Worm (Caenorhabditis elegans) whole organism, L4 larva: ENCODE results near the gene K10D2.8.

Experiments used
- Y48G9A.11 ChIP-seq: fragments of 200-800 bp; sonication (Bioruptor generic); IDR thresholded peaks from 2 replicates; pipeline ENCODE4 v1.3.6; 2022; ENCODE audit warnings: missing genetic modification reagents, missing genetic modification characterization, missing compliant biosample characterization
- Y75B8A.6 ChIP-seq: fragments of 200-800 bp; sonication (Bioruptor generic); IDR thresholded peaks from 2 replicates; pipeline ENCODE4 v1.3.6; 2022; ENCODE audit warnings: missing genetic modification reagents, missing genetic modification characterization, missing compliant biosample characterization
- aha-1 ChIP-seq: fragments of 150-350 bp; peaks from one replicate; lab custom pipeline; 2014; ENCODE audit warnings: missing biosample characterization, missing genetic modification characterization
- ama-1 ChIP-seq: fragments of 150-350 bp; optimal IDR thresholded peaks from 2 replicates; lab custom pipeline; 2014; ENCODE audit warnings: inconsistent platforms, mixed read lengths
- attf-4 ChIP-seq: sonication (generic microtip); optimal IDR thresholded peaks from 3 replicates; lab custom pipeline; 2017; ENCODE audit warnings: missing biosample characterization, missing genetic modification characterization
- ceh-20 ChIP-seq: fragments of 200-800 bp; sonication (Bioruptor generic); IDR thresholded peaks from 2 replicates; pipeline ENCODE4 v1.3.6; 2022; ENCODE audit warnings: missing genetic modification reagents, missing genetic modification characterization, missing compliant biosample characterization
- ceh-28 ChIP-seq: fragments of 150-350 bp; optimal IDR thresholded peaks from 2 replicates; lab custom pipeline; 2014; ENCODE audit warnings: missing biosample characterization, missing genetic modification reagents, missing genetic modification characterization
- ceh-44 ChIP-seq: fragments of 200-800 bp; sonication (Bioruptor generic); IDR thresholded peaks from 2 replicates; pipeline ENCODE4 v1.3.6; 2022; ENCODE audit warnings: missing genetic modification reagents, missing genetic modification characterization, missing compliant biosample characterization
- cey-2 ChIP-seq: sonication (generic microtip); optimal IDR thresholded peaks from 3 replicates; lab custom pipeline; 2017; ENCODE audit warnings: missing genetic modification characterization, mild to moderate bottlenecking, missing compliant biosample characterization, antibody characterized with exemption, borderline replicate concordance; ENCODE audit not compliant: insufficient read depth
- ctbp-1 ChIP-seq: fragments of 200-800 bp; sonication (Bioruptor generic); IDR thresholded peaks from 2 replicates; pipeline ENCODE4 v1.3.6; 2022; ENCODE audit warnings: missing genetic modification reagents, missing genetic modification characterization, missing compliant biosample characterization
- daf-12 ChIP-seq: fragments of 150-350 bp; optimal IDR thresholded peaks from 2 replicates; lab custom pipeline; 2014; ENCODE audit warnings: missing biosample characterization, missing genetic modification reagents, missing genetic modification characterization
- daf-16 ChIP-seq, 3 experiments: sonication (generic microtip); optimal IDR thresholded peaks; 2 replicates each; lab custom pipeline; 2016 to 2017; ENCODE audit warnings: missing genetic modification characterization in 3 of 3, missing genetic modification reagents in 3 of 3, mild to moderate bottlenecking in 2 of 3, missing compliant biosample characterization in 2 of 3, missing biosample characterization in 1 of 3, moderate library complexity in 1 of 3
- dpl-1 ChIP-seq: fragments of 150-350 bp; optimal IDR thresholded peaks from 2 replicates; lab custom pipeline; 2014; ENCODE audit warnings: missing biosample characterization, missing genetic modification reagents, missing genetic modification characterization
- dve-1 ChIP-seq: sonication (generic microtip); optimal IDR thresholded peaks from 2 replicates; lab custom pipeline; 2017; ENCODE audit warnings: antibody characterized with exemption, mild to moderate bottlenecking, missing genetic modification characterization, missing compliant biosample characterization; ENCODE audit not compliant: insufficient read depth
- egl-43 ChIP-seq: fragments of 200-800 bp; sonication (Bioruptor generic); IDR thresholded peaks from 2 replicates; pipeline ENCODE4 v1.3.6; 2022; ENCODE audit warnings: missing genetic modification reagents, missing genetic modification characterization, missing compliant biosample characterization
- fos-1 ChIP-seq: fragments of 150-350 bp; optimal IDR thresholded peaks from 2 replicates; lab custom pipeline; 2014; ENCODE audit warnings: missing biosample characterization, missing genetic modification characterization
- hif-1 ChIP-seq, 2 experiments: sonication (generic microtip); optimal IDR thresholded peaks; 2 replicates each; lab custom pipeline; 2016 to 2017; ENCODE audit warnings: missing compliant biosample characterization in 2 of 2, missing genetic modification characterization in 2 of 2, missing genetic modification reagents in 2 of 2, missing genotype in 2 of 2, mild to moderate bottlenecking in 1 of 2
- hlh-30 ChIP-seq: sonication (generic microtip); optimal IDR thresholded peaks from 2 replicates; lab custom pipeline; 2017; ENCODE audit warnings: antibody characterized with exemption, mild to moderate bottlenecking, missing genetic modification characterization, missing compliant biosample characterization; ENCODE audit not compliant: insufficient read depth
- hmg-1.1 ChIP-seq: fragments of 200-800 bp; sonication (Bioruptor generic); IDR thresholded peaks from 2 replicates; pipeline ENCODE4 v1.3.6; 2022; ENCODE audit warnings: missing genetic modification reagents, missing genetic modification characterization, missing compliant biosample characterization
- lin-1 ChIP-seq: fragments of 200-800 bp; sonication (Bioruptor generic); IDR thresholded peaks from 2 replicates; pipeline ENCODE4 v1.3.6; 2022; ENCODE audit warnings: missing genetic modification reagents, missing genetic modification characterization, missing compliant biosample characterization
- lin-13 ChIP-seq: fragments of 150-350 bp; optimal IDR thresholded peaks from 2 replicates; lab custom pipeline; 2014; ENCODE audit warnings: missing biosample characterization, missing genetic modification reagents, missing genetic modification characterization
- lin-15B ChIP-seq: fragments of 150-350 bp; sonication (generic microtip); optimal IDR thresholded peaks from 3 replicates; lab custom pipeline; 2014; ENCODE audit warnings: missing biosample characterization, missing genetic modification characterization
- lin-38 ChIP-seq: fragments of 200-800 bp; sonication (Bioruptor generic); IDR thresholded peaks from 2 replicates; pipeline ENCODE4 v1.3.6; 2022; ENCODE audit warnings: missing genetic modification reagents, missing genetic modification characterization, missing compliant biosample characterization
- lsy-2 ChIP-seq, 2 experiments: fragments of 150-350 bp in 1 of 2; sonication (generic microtip) in 1 of 2; optimal IDR thresholded peaks; 2 replicates each; lab custom pipeline; 2014 to 2017; ENCODE audit warnings: missing biosample characterization in 2 of 2, missing genetic modification characterization in 2 of 2
- madf-9 ChIP-seq: fragments of 200-800 bp; sonication (Bioruptor generic); conservative IDR thresholded peaks from 2 replicates; pipeline ENCODE4 v1.3.6; 2022; ENCODE audit warnings: missing genetic modification reagents, missing genetic modification characterization, missing compliant biosample characterization
- mdt-29 ChIP-seq: fragments of 200-800 bp; sonication (Bioruptor generic); IDR thresholded peaks from 2 replicates; pipeline ENCODE4 v1.3.6; 2022; ENCODE audit warnings: missing genetic modification reagents, missing genetic modification characterization, missing compliant biosample characterization
- mep-1 ChIP-seq: fragments of 150-350 bp; sonication (generic microtip); optimal IDR thresholded peaks from 3 replicates; lab custom pipeline; 2014; ENCODE audit warnings: missing biosample characterization, missing genetic modification characterization
- mes-2 ChIP-seq: sonication (generic microtip); optimal IDR thresholded peaks from 2 replicates; lab custom pipeline; 2016; ENCODE audit warnings: missing genotype, mild to moderate bottlenecking, missing genetic modification characterization, missing compliant biosample characterization; ENCODE audit not compliant: poor library complexity, severe bottlenecking
- nhr-237 ChIP-seq: sonication (generic microtip); optimal IDR thresholded peaks from 2 replicates; lab custom pipeline; 2017; ENCODE audit warnings: missing biosample characterization, missing genetic modification characterization
- nhr-25 ChIP-seq: sonication (generic microtip); optimal IDR thresholded peaks from 2 replicates; lab custom pipeline; 2017; ENCODE audit warnings: missing genetic modification characterization, mild to moderate bottlenecking, missing compliant biosample characterization, antibody characterized with exemption, moderate library complexity, borderline replicate concordance; ENCODE audit not compliant: insufficient read depth
- nhr-28 ChIP-seq: fragments of 150-350 bp; optimal IDR thresholded peaks from 2 replicates; lab custom pipeline; 2014; ENCODE audit warnings: missing biosample characterization, missing genetic modification characterization
- nhr-42 ChIP-seq: fragments of 200-800 bp; sonication (Bioruptor generic); IDR thresholded peaks from 2 replicates; pipeline ENCODE4 v1.3.6; 2022; ENCODE audit warnings: missing genetic modification characterization, missing compliant biosample characterization
- nhr-48 ChIP-seq: sonication (generic microtip); optimal IDR thresholded peaks from 2 replicates; lab custom pipeline; 2016; ENCODE audit warnings: mild to moderate bottlenecking, missing genetic modification characterization, missing compliant biosample characterization
- nhr-77 ChIP-seq: fragments of 150-350 bp; optimal IDR thresholded peaks from 2 replicates; lab custom pipeline; 2014; ENCODE audit warnings: missing biosample characterization, missing genetic modification characterization
- pha-4 ChIP-seq, 2 experiments: fragments of 150-350 bp in 1 of 2; fragments of 200-800 bp in 1 of 2; sonication (Bioruptor generic) in 1 of 2; IDR thresholded peaks in 1 of 2; optimal IDR thresholded peaks in 1 of 2; 2 replicates each; pipeline versions ENCODE4 v1.3.6 to Lab custom; 2014 to 2022; ENCODE audit warnings: missing genetic modification characterization in 2 of 2, missing genetic modification reagents in 2 of 2, missing biosample characterization in 1 of 2, missing compliant biosample characterization in 1 of 2
- pqm-1 ChIP-seq: sonication (generic microtip); optimal IDR thresholded peaks from 2 replicates; lab custom pipeline; 2017; ENCODE audit warnings: missing biosample characterization, missing genetic modification characterization
- rbr-2 ChIP-seq: sonication (generic microtip); optimal IDR thresholded peaks from 2 replicates; lab custom pipeline; 2016; ENCODE audit warnings: missing genotype, missing genetic modification characterization, missing compliant biosample characterization
- sdz-12 ChIP-seq: fragments of 200-800 bp; sonication (Bioruptor generic); optimal IDR thresholded peaks from 2 replicates; lab custom pipeline; 2018; ENCODE audit warnings: mild to moderate bottlenecking, missing genetic modification characterization, missing compliant biosample characterization
- snpc-1.2 ChIP-seq: fragments of 200-800 bp; sonication (Bioruptor generic); IDR thresholded peaks from 2 replicates; pipeline ENCODE4 v1.3.6; 2022; ENCODE audit warnings: missing genetic modification reagents, missing genetic modification characterization, missing compliant biosample characterization
- spr-1 ChIP-seq: sonication (generic microtip); optimal IDR thresholded peaks from 2 replicates; lab custom pipeline; 2016; ENCODE audit warnings: mild to moderate bottlenecking, missing genetic modification characterization, missing compliant biosample characterization
- spr-3 ChIP-seq: fragments of 200-800 bp; sonication (Bioruptor generic); optimal IDR thresholded peaks from 2 replicates; lab custom pipeline; 2018; ENCODE audit warnings: mild to moderate bottlenecking, missing genetic modification characterization, missing compliant biosample characterization
- tag-97 ChIP-seq: fragments of 200-800 bp; sonication (Bioruptor generic); IDR thresholded peaks from 2 replicates; pipeline ENCODE4 v1.3.6; 2022; ENCODE audit warnings: missing genetic modification characterization, missing compliant biosample characterization
- unc-130 ChIP-seq: sonication (generic microtip); optimal IDR thresholded peaks from 2 replicates; lab custom pipeline; 2016; ENCODE audit warnings: missing genetic modification reagents, missing genetic modification characterization, missing compliant biosample characterization
- zfp-3 ChIP-seq: fragments of 200-800 bp; sonication (Bioruptor generic); conservative IDR thresholded peaks from 2 replicates; pipeline ENCODE4 v1.3.6; 2022; ENCODE audit warnings: missing genetic modification reagents, missing genetic modification characterization, missing compliant biosample characterization

K10D2.8 gene

DNA sequence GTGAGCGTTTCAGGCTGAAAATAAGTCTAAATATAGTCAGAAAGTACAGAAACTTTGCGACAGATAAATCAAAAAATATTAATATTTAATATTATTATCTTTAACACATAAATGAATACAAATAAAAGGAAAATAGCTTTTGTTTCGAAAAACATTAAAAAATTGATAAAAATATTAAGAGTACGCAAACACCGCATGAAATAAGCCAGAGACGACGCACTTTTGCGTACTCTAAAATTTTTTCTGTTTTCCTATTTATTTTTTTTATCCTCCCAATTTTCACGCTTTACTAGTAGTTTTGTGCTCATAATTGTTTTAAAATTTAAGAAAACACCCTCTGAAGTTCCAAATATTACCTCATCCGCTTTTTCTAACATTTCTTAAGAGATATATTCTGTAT is 35.4 kb upstream of the K10D2.8 start, which contains the start of the genes rbm-42 and grwd-1:
Gene rbm-42, minus strand, starts transcription at position 93 of the 400 bp plus-strand sequence.
Gene grwd-1, plus strand, starts transcription at position 328 of the 400 bp plus-strand sequence.
- no peak for TF ChIP-seq nhr-25
- no peak for TF ChIP-seq ceh-28 (tag; lab: Kevin White, UChicago)
- peak; percentile 37; the same call in 1 of the 2 replicates for TF ChIP-seq lin-38 (GFP tag; lab: Robert Waterston, UW)
- TF ChIP-seq hlh-30 (tag; lab: Kevin White, UChicago), result peak; percentile 6
- TF ChIP-seq lsy-2 (tag; optimal IDR thresholded peaks at IDR 0.05; lab: Kevin White, UChicago), result peak in 1 of 2 experiments; percentile 62
- TF ChIP-seq mep-1 (tag; lab: Kevin White, UChicago), result peak; percentile 29
- TF ChIP-seq dpl-1 (GFP tag; lab: Kevin White, UChicago), result peak; percentile 30
- no peak for TF ChIP-seq lin-15B (tag; lab: Kevin White, UChicago)
- no peak for TF ChIP-seq spr-1
- TF ChIP-seq dve-1 (tag; lab: Kevin White, UChicago), result peak; percentile 26
- TF ChIP-seq daf-16 (GFP tag; optimal IDR thresholded peaks at IDR 0.05; lab: Kevin White, UChicago), result no peak
- peak; percentile 13 for TF ChIP-seq daf-16 (tag; optimal IDR thresholded peaks at IDR 0.05; lab: Kevin White, UChicago)
- peak; percentile 49 for TF ChIP-seq mes-2
- no peak for TF ChIP-seq pha-4 (GFP tag; IDR thresholded peaks at IDR 0.05; lab: Robert Waterston, UW)
- TF ChIP-seq pha-4 (tag; optimal IDR thresholded peaks at IDR 0.05; lab: Kevin White, UChicago), result no peak

DNA sequence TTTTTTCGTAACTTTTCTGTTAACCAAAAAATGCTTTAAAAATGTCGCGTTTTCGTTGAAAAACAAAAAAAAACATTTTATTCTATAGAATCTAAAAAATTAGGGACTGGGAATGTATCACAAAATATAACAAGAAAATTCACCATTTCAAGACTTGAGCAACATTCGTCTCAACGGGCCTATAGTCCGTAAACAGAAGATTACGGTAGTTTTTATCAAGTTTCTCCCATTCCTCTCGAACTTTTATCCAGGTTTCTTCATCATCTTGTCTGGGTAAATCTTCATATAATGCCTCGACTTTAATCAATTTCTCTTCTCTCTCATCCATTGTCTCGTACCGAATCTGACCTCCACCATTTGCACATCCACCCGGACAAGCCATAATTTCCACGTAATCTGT is 33.1 kb upstream of the K10D2.8 start:
- TF ChIP-seq nhr-237 (tag; lab: Kevin White, UChicago), result no peak
- no peak for TF ChIP-seq pqm-1
- no peak for TF ChIP-seq ceh-20
- TF ChIP-seq rbr-2 (tag; lab: Kevin White, UChicago), result no peak
- no peak for TF ChIP-seq unc-130 (GFP tag; lab: Kevin White, UChicago)
- no peak for TF ChIP-seq madf-9 (GFP tag; lab: Robert Waterston, UW)
- TF ChIP-seq fos-1 (tag; lab: Kevin White, UChicago), result no peak
- no peak for TF ChIP-seq tag-97 (GFP tag; lab: Robert Waterston, UW)
- TF ChIP-seq egl-43 (GFP tag; lab: Robert Waterston, UW), result no peak
- TF ChIP-seq Y48G9A.11, result no peak
- no peak for TF ChIP-seq lin-13 (GFP tag; lab: Kevin White, UChicago)
- peak; percentile 7 for TF ChIP-seq mes-2
- TF ChIP-seq dve-1 (tag; lab: Kevin White, UChicago), result no peak
- 0 out of 2 replicates have a peak, but pooled peaks have one; percentile 11 for TF ChIP-seq ctbp-1 (GFP tag; lab: Robert Waterston, UW)
- TF ChIP-seq lin-15B (tag; lab: Kevin White, UChicago), result no peak
- no peak for TF ChIP-seq ceh-28 (tag; lab: Kevin White, UChicago)
- no peak for TF ChIP-seq attf-4
- TF ChIP-seq nhr-48 (tag; lab: Kevin White, UChicago), result no peak
- no peak for TF ChIP-seq hmg-1.1 (GFP tag; lab: Robert Waterston, UW)
- no peak for TF ChIP-seq Y75B8A.6 (GFP tag; lab: Robert Waterston, UW)
- TF ChIP-seq daf-12 (tag; lab: Kevin White, UChicago), result no peak
- TF ChIP-seq lin-38 (GFP tag; lab: Robert Waterston, UW), result 0 out of 2 replicates have a peak, but pooled peaks have one; percentile 12
- no peak for TF ChIP-seq aha-1
- no peak for TF ChIP-seq nhr-77
- TF ChIP-seq zfp-3 (GFP tag; lab: Robert Waterston, UW), result no peak
- no peak for TF ChIP-seq lin-1

DNA sequence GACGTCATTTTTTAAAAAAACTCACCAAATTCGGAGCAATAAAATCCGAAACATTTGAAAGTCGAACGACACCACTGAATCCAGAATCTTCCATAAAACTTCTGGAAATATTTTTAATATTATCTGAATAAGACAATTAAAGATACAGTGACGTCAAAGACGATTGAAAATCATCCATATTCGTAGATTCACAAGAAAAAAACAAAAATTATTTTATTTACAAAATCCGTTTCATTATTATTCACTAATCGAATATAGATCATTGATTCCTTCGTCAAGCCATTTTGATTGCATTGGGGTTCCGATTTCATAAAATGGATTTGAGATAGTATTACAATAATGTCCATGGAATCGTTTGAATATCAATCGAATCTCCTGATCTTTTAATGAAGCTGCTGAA is 29.9 kb upstream of the K10D2.8 start, which contains the start of gene oxy-4:
Gene oxy-4, minus strand, starts transcription at position 101 of the 400 bp plus-strand sequence.
- no peak for TF ChIP-seq nhr-42 (GFP tag; lab: Robert Waterston, UW)
- TF ChIP-seq cey-2 (tag; lab: Kevin White, UChicago), result no peak
- TF ChIP-seq spr-3 (GFP tag; lab: Kevin White, UChicago), result no peak
- TF ChIP-seq tag-97 (GFP tag; lab: Robert Waterston, UW), result no peak
- no peak for TF ChIP-seq ama-1 (lab: Kevin White, UChicago)
- no peak for TF ChIP-seq nhr-28 (tag; lab: Kevin White, UChicago)
- TF ChIP-seq mdt-29 (GFP tag; lab: Robert Waterston, UW), result no peak
- no peak for TF ChIP-seq snpc-1.2 (GFP tag; lab: Robert Waterston, UW)
- TF ChIP-seq ceh-28 (tag; lab: Kevin White, UChicago), result no peak
- TF ChIP-seq daf-12 (tag; lab: Kevin White, UChicago), result no peak
- no peak for TF ChIP-seq hif-1 (tag; optimal IDR thresholded peaks at IDR 0.05; lab: Kevin White, UChicago)
- TF ChIP-seq sdz-12 (GFP tag; lab: Kevin White, UChicago), result no peak
- no peak for TF ChIP-seq unc-130 (GFP tag; lab: Kevin White, UChicago)
- TF ChIP-seq Y48G9A.11, result no peak
- TF ChIP-seq ceh-44 (GFP tag; lab: Robert Waterston, UW), result no peak
- no peak for TF ChIP-seq lin-1
